Fruit fly (Drosophila melanogaster) whole organism, embryonic: ENCODE measurements around the gene Jhbp1.

Experiments used
- Bdp1 ChIP-seq: fragments of 200-800 bp; sonication (Bioruptor generic); optimal IDR thresholded peaks from 3 replicates; lab custom pipeline; 2016; ENCODE audit warnings: missing biosample characterization, missing genetic modification characterization
- Bteb2 ChIP-seq: fragments of 200-800 bp; sonication (Bioruptor generic); optimal IDR thresholded peaks from 2 replicates; lab custom pipeline; 2016; ENCODE audit warnings: missing biosample characterization, missing genetic modification characterization
- CG11504 ChIP-seq: fragments of 200-800 bp; sonication (Bioruptor generic); optimal IDR thresholded peaks from 3 replicates; lab custom pipeline; 2019; ENCODE audit warnings: missing biosample characterization, mild to moderate bottlenecking, missing genetic modification characterization, moderate library complexity
- CG9817 ChIP-seq: fragments of 200-800 bp; sonication (Bioruptor generic); optimal IDR thresholded peaks from 2 replicates; lab custom pipeline; 2018; ENCODE audit warnings: missing biosample characterization, mild to moderate bottlenecking, missing genetic modification characterization, moderate library complexity
- Drgx ChIP-seq: fragments of 200-800 bp; sonication (Bioruptor generic); IDR thresholded peaks from 2 replicates; pipeline ENCODE4 v1.3.6; 2022; ENCODE audit warnings: missing biosample characterization, missing genetic modification characterization
- Spps ChIP-seq: fragments of 200-800 bp; sonication (Bioruptor generic); optimal IDR thresholded peaks from 2 replicates; lab custom pipeline; 2018; ENCODE audit warnings: missing biosample characterization, mild to moderate bottlenecking, missing genetic modification characterization
- Tbp ChIP-seq: fragments of >200 bp; optimal IDR thresholded peaks from 2 replicates; lab custom pipeline; 2018; ENCODE audit warnings: missing biosample characterization, missing genetic modification characterization
- bab2 ChIP-seq: fragments of 200-800 bp; sonication (Bioruptor generic); optimal IDR thresholded peaks from 2 replicates; lab custom pipeline; 2016; ENCODE audit warnings: missing biosample characterization, missing genetic modification characterization
- btn ChIP-seq: fragments of 200-800 bp; sonication (Bioruptor generic); optimal IDR thresholded peaks from 2 replicates; lab custom pipeline; 2016; ENCODE audit warnings: missing biosample characterization, missing genetic modification characterization
- dimm ChIP-seq: fragments of 200-800 bp; sonication (Bioruptor generic); IDR thresholded peaks from 2 replicates; pipeline ENCODE4 v1.3.6; 2022; ENCODE audit warnings: missing biosample characterization, missing genetic modification characterization
- dmrt99B ChIP-seq: fragments of 200-800 bp; sonication (Bioruptor generic); optimal IDR thresholded peaks from 2 replicates; lab custom pipeline; 2018; ENCODE audit warnings: missing biosample characterization, mild to moderate bottlenecking, missing genetic modification characterization, moderate library complexity
- ken ChIP-seq: fragments of 200-800 bp; sonication (Bioruptor generic); IDR thresholded peaks from 3 replicates; pipeline ENCODE4 v1.3.6; 2022; ENCODE audit warnings: missing biosample characterization, missing genetic modification characterization
- p53 ChIP-seq: fragments of 200-800 bp; sonication (Bioruptor generic); optimal IDR thresholded peaks from 2 replicates; lab custom pipeline; 2016; ENCODE audit warnings: missing biosample characterization, missing genetic modification characterization
- phol ChIP-seq: fragments of 200-800 bp; sonication (Bioruptor generic); optimal IDR thresholded peaks from 3 replicates; lab custom pipeline; 2018; ENCODE audit warnings: missing biosample characterization, mild to moderate bottlenecking, missing genetic modification characterization, moderate library complexity

- TF ChIP-seq CG9817 (tag; lab: Kevin White, UChicago) = no peak
- TF ChIP-seq Tbp (GFP tag; lab: Kevin White, UChicago) = no peak
- no peak for TF ChIP-seq bab2 (GFP tag; lab: Kevin White, UChicago)
- TF ChIP-seq CG11504 (tag; lab: Kevin White, UChicago) = peak; percentile 41
- peak; percentile 36 for TF ChIP-seq phol
- no peak for TF ChIP-seq dimm
- no peak for TF ChIP-seq Bdp1 (GFP tag; lab: Kevin White, UChicago)
- 0 out of 3 replicates have a peak, but pooled peaks have one; percentile 6 for TF ChIP-seq ken
- TF ChIP-seq Spps (tag; lab: Kevin White, UChicago) = peak; percentile 2
- TF ChIP-seq p53 = no peak
- peak; percentile 53 for TF ChIP-seq Drgx (GFP tag; lab: Robert Waterston, UW)
- no peak for TF ChIP-seq Bteb2 (GFP tag; lab: Kevin White, UChicago)
- peak; percentile 25 for TF ChIP-seq dmrt99B (tag; lab: Kevin White, UChicago)
- TF ChIP-seq btn = no peak
Measured at dm6 chr3R:4997399-4998203, 32.4 kb downstream of the Jhbp1 start.
